Worm (Caenorhabditis elegans): ENCODE measurements around the gene tre-3.
A peak's percentile ranks its signal among the peaks of the same experiment; 100 is the strongest.

tre-3 gene

DNA sequence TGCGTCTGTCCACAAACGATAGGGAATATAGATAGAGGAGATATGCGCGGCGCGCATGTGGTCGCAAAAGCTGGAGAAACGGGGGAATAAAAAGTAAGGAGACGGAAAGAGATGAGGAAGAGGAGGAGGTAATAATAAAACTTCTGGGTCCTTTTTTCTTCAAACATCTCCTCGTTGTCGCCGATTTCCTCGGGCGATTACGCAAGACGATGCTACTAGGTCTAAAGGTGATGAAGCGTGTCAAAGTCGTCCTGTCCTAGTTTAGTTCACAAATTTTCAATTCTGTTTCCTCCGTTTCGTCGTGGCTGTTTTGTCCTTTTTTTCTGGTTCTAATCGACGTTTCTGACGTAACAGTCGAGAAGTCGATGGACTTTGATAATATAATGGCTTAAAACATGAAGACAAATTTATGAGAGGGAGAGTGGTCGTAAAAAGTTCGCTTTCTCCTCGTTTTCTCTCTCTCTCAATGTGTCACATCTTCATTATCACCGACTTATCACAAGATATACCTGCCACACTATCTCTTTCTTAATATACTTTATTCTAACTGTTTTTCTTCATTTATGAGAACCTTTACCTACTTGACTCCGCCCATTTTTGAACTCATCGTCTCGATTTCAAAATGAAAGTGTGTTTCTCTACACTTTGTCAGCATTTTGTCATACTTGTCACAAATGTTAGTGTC lies 35.0 kb downstream of the tre-3 start:
- TF ChIP-seq nhr-43 (tag; optimal IDR thresholded peaks at IDR 0.05; ENCODE audit: poor library complexity, severe bottlenecking) (peak; percentile 51), nhr-25 (tag; optimal IDR thresholded peaks at IDR 0.05) (peak; percentile 30), nhr-23 (tag; optimal IDR thresholded peaks at IDR 0.05) (peak; percentile 38), nfya-1 (tag; optimal IDR thresholded peaks at IDR 0.05; ENCODE audit: insufficient read depth) (no peak)

DNA sequence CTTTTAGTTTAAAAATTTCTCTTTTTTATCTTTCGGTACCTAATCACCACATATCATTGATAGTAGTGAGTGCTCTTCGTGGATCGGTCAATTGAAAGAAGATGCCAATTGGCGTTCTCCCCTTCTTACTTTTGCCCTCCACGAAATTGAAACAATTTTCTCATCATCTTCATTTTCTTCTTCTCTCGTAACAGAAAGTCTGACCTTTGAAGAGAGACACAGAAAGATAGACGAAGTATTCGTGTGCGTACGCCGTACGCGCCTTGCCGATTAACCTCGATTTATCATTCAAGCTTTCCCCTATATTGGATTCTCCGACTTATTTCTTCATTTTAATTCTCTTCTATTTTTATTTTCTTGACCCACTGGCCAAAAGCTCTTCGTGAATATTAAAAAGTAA lies 38.2 kb downstream of the tre-3 start:
- no peak for TF ChIP-seq ceh-28 (tag; optimal IDR thresholded peaks at IDR 0.05)
- no peak for TF ChIP-seq sea-2 (GFP tag; optimal IDR thresholded peaks at IDR 0.05)
- peak; percentile 6 for TF ChIP-seq hmg-11 (tag; optimal IDR thresholded peaks at IDR 0.05)
- peak; percentile 8 for TF ChIP-seq lin-39 (tag; optimal IDR thresholded peaks at IDR 0.05)
- no peak for TF ChIP-seq elt-1 (tag; optimal IDR thresholded peaks at IDR 0.05)
- no peak for TF ChIP-seq fkh-2 (tag; optimal IDR thresholded peaks at IDR 0.05)
- no peak for TF ChIP-seq fos-1 (tag; optimal IDR thresholded peaks at IDR 0.05)
- no peak for TF ChIP-seq ztf-11 (tag; optimal IDR thresholded peaks at IDR 0.05)
- no peak for TF ChIP-seq ama-1 (optimal IDR thresholded peaks at IDR 0.05)
- no peak for TF ChIP-seq skn-1 (tag; optimal IDR thresholded peaks at IDR 0.05)
- TF ChIP-seq mml-1 (tag; optimal IDR thresholded peaks at IDR 0.05), result no peak
- TF ChIP-seq nfya-1 (tag; optimal IDR thresholded peaks at IDR 0.05; ENCODE audit: insufficient read depth), result peak; percentile 0
- no peak for TF ChIP-seq ceh-16 (tag; optimal IDR thresholded peaks at IDR 0.05)
- no peak for TF ChIP-seq mdl-1 (tag; optimal IDR thresholded peaks at IDR 0.05)
- TF ChIP-seq nhr-77 (tag; optimal IDR thresholded peaks at IDR 0.05), result no peak
- no peak for TF ChIP-seq egl-5 (tag; optimal IDR thresholded peaks at IDR 0.05)
- no peak for TF ChIP-seq nhr-237 (tag; optimal IDR thresholded peaks at IDR 0.05)
- TF ChIP-seq nhr-25 (tag; optimal IDR thresholded peaks at IDR 0.05), result peak; percentile 22
- no peak for TF ChIP-seq unc-62 (GFP tag; optimal IDR thresholded peaks at IDR 0.05)
- no peak for TF ChIP-seq pqm-1 (tag; optimal IDR thresholded peaks at IDR 0.05)
- no peak for TF ChIP-seq eor-1 (tag; optimal IDR thresholded peaks at IDR 0.05)
- no peak for TF ChIP-seq elt-3 (tag; optimal IDR thresholded peaks at IDR 0.05)
- TF ChIP-seq nhr-11 (tag; optimal IDR thresholded peaks at IDR 0.05), result no peak
- no peak for TF ChIP-seq egl-27 (tag; optimal IDR thresholded peaks at IDR 0.05)
- no peak for TF ChIP-seq zag-1 (tag; optimal IDR thresholded peaks at IDR 0.05)
- peak; percentile 67 for TF ChIP-seq nhr-23 (tag; optimal IDR thresholded peaks at IDR 0.05)
- no peak for TF ChIP-seq unc-39 (tag; optimal IDR thresholded peaks at IDR 0.05)
- no peak for TF ChIP-seq ztf-4 (tag; optimal IDR thresholded peaks at IDR 0.05)
- TF ChIP-seq elt-2 (tag; optimal IDR thresholded peaks at IDR 0.05), result no peak
- TF ChIP-seq nhr-76 (tag; optimal IDR thresholded peaks at IDR 0.05), result no peak
- no peak for TF ChIP-seq snpc-4 (tag; optimal IDR thresholded peaks at IDR 0.05)
- no peak for TF ChIP-seq ceh-82 (tag; optimal IDR thresholded peaks at IDR 0.05)
- no peak for TF ChIP-seq aly-2 (tag; optimal IDR thresholded peaks at IDR 0.05)
- no peak for TF ChIP-seq nhr-28 (tag; optimal IDR thresholded peaks at IDR 0.05)
- no peak for TF ChIP-seq lsy-12 (tag; optimal IDR thresholded peaks at IDR 0.05)
- no peak for TF ChIP-seq lin-15B (tag; optimal IDR thresholded peaks at IDR 0.05)
- TF ChIP-seq ZK546.5 (tag; optimal IDR thresholded peaks at IDR 0.05), result no peak
- TF ChIP-seq R02D3.7 (tag; optimal IDR thresholded peaks at IDR 0.05), result no peak
- no peak for TF ChIP-seq ceh-9 (tag; optimal IDR thresholded peaks at IDR 0.05)
- no peak for TF ChIP-seq jun-1 (tag; optimal IDR thresholded peaks at IDR 0.05)
- no peak for TF ChIP-seq nhr-67 (tag; optimal IDR thresholded peaks at IDR 0.05)
- TF ChIP-seq nhr-43 (tag; optimal IDR thresholded peaks at IDR 0.05; ENCODE audit: poor library complexity, severe bottlenecking), result no peak
- no peak for TF ChIP-seq fkh-10 (GFP tag; optimal IDR thresholded peaks at IDR 0.05)
- TF ChIP-seq nhr-12 (tag; optimal IDR thresholded peaks at IDR 0.05), result no peak
